Worm (Caenorhabditis elegans) whole organism, L3 larva: ENCODE results near the gene ucr-1.

Experiments
- R02D3.7 ChIP-seq: fragments of 150-350 bp; optimal IDR thresholded peaks from 2 replicates; lab custom pipeline; 2014; ENCODE audit warnings: missing biosample characterization, missing genetic modification characterization
- ZK546.5 ChIP-seq: sonication (generic microtip); optimal IDR thresholded peaks from 2 replicates; lab custom pipeline; 2017; ENCODE audit warnings: missing biosample characterization, missing genetic modification characterization
- aly-2 ChIP-seq: fragments of 150-350 bp; optimal IDR thresholded peaks from 2 replicates; lab custom pipeline; 2014; ENCODE audit warnings: missing biosample characterization, missing genetic modification characterization
- ama-1 ChIP-seq: fragments of 150-350 bp; optimal IDR thresholded peaks from 2 replicates; lab custom pipeline; 2018
- ceh-16 ChIP-seq: sonication (generic microtip); optimal IDR thresholded peaks from 2 replicates; lab custom pipeline; 2017; ENCODE audit warnings: missing biosample characterization, missing genetic modification characterization
- ceh-28 ChIP-seq: fragments of 150-350 bp; optimal IDR thresholded peaks from 2 replicates; lab custom pipeline; 2014; ENCODE audit warnings: missing biosample characterization, missing genetic modification reagents, missing genetic modification characterization
- ceh-82 ChIP-seq: fragments of 150-350 bp; optimal IDR thresholded peaks from 2 replicates; lab custom pipeline; 2014; ENCODE audit warnings: missing biosample characterization, missing genetic modification characterization
- ceh-9 ChIP-seq: sonication (generic microtip); optimal IDR thresholded peaks from 2 replicates; lab custom pipeline; 2018; ENCODE audit warnings: missing biosample characterization, missing genetic modification characterization
- daf-12 ChIP-seq: fragments of 150-350 bp; optimal IDR thresholded peaks from 2 replicates; lab custom pipeline; 2014; ENCODE audit warnings: missing biosample characterization, missing genetic modification reagents, missing genetic modification characterization
- egl-27 ChIP-seq: sonication (generic microtip); optimal IDR thresholded peaks from 4 replicates; lab custom pipeline; 2017; ENCODE audit warnings: missing biosample characterization, missing genetic modification reagents, missing genetic modification characterization
- egl-5 ChIP-seq: fragments of 150-350 bp; optimal IDR thresholded peaks from 2 replicates; lab custom pipeline; 2017; ENCODE audit warnings: missing biosample characterization, missing genetic modification reagents, missing genetic modification characterization, inconsistent platforms
- elt-2 ChIP-seq: sonication (generic microtip); optimal IDR thresholded peaks from 2 replicates; lab custom pipeline; 2016; ENCODE audit warnings: missing genetic modification reagents, mild to moderate bottlenecking, missing genetic modification characterization, missing compliant biosample characterization
- elt-3 ChIP-seq, 3 experiments: fragments of 150-350 bp in 1 of 3; sonication (generic microtip) in 2 of 3; optimal IDR thresholded peaks; 2 replicates in 2 of 3; 4 replicates in 1 of 3; lab custom pipeline; 2014 to 2017; ENCODE audit warnings: missing biosample characterization in 3 of 3, missing genetic modification characterization in 3 of 3
- eor-1 ChIP-seq, 2 experiments: fragments of 150-350 bp; optimal IDR thresholded peaks; 2 replicates each; lab custom pipeline; 2014 to 2018; ENCODE audit warnings: missing biosample characterization in 2 of 2, missing genetic modification characterization in 2 of 2
- fkh-2 ChIP-seq: fragments of 150-350 bp; optimal IDR thresholded peaks from 2 replicates; lab custom pipeline; 2014; ENCODE audit warnings: missing biosample characterization, missing genetic modification reagents, missing genetic modification characterization
- fos-1 ChIP-seq: fragments of 150-350 bp; optimal IDR thresholded peaks from 2 replicates; lab custom pipeline; 2014; ENCODE audit warnings: missing biosample characterization, missing genetic modification characterization
- hmg-11 ChIP-seq: sonication (generic microtip); optimal IDR thresholded peaks from 2 replicates; lab custom pipeline; 2016; ENCODE audit warnings: missing genetic modification characterization, missing compliant biosample characterization
- jun-1 ChIP-seq: fragments of 150-350 bp; optimal IDR thresholded peaks from 2 replicates; lab custom pipeline; 2014; ENCODE audit warnings: missing biosample characterization, missing genetic modification reagents, missing genetic modification characterization
- lin-15B ChIP-seq: fragments of 150-350 bp; optimal IDR thresholded peaks from 2 replicates; lab custom pipeline; 2014; ENCODE audit warnings: missing biosample characterization, missing genetic modification characterization
- lin-39 ChIP-seq: fragments of 150-350 bp; optimal IDR thresholded peaks from 2 replicates; lab custom pipeline; 2018; ENCODE audit warnings: missing biosample characterization, missing genetic modification reagents, missing genetic modification characterization
- lsy-12 ChIP-seq: sonication (generic microtip); optimal IDR thresholded peaks from 2 replicates; lab custom pipeline; 2016; ENCODE audit warnings: mild to moderate bottlenecking, missing genetic modification characterization, missing compliant biosample characterization
- mml-1 ChIP-seq: fragments of 150-350 bp; sonication (generic microtip); optimal IDR thresholded peaks from 3 replicates; lab custom pipeline; 2014; ENCODE audit warnings: missing biosample characterization, missing genetic modification characterization
- nfya-1 ChIP-seq: sonication (generic microtip); optimal IDR thresholded peaks from 2 replicates; lab custom pipeline; 2017; ENCODE audit warnings: missing genetic modification characterization, mild to moderate bottlenecking, missing compliant biosample characterization, antibody characterized with exemption, moderate library complexity; ENCODE audit not compliant: insufficient read depth
- nhr-11 ChIP-seq: fragments of 150-350 bp; optimal IDR thresholded peaks from 2 replicates; lab custom pipeline; 2014; ENCODE audit warnings: missing biosample characterization, missing genetic modification characterization
- nhr-12 ChIP-seq: fragments of 150-350 bp; optimal IDR thresholded peaks from 2 replicates; lab custom pipeline; 2014; ENCODE audit warnings: missing biosample characterization, missing genetic modification characterization
- nhr-23 ChIP-seq: fragments of 150-350 bp; optimal IDR thresholded peaks from 2 replicates; lab custom pipeline; 2014; ENCODE audit warnings: missing biosample characterization, missing genetic modification reagents, missing genetic modification characterization
- nhr-237 ChIP-seq: fragments of 150-350 bp; optimal IDR thresholded peaks from 2 replicates; lab custom pipeline; 2014; ENCODE audit warnings: missing biosample characterization, missing genetic modification characterization
- nhr-25 ChIP-seq: sonication (generic microtip); optimal IDR thresholded peaks from 2 replicates; lab custom pipeline; 2017; ENCODE audit warnings: missing biosample characterization, missing genetic modification characterization
- nhr-28 ChIP-seq: fragments of 150-350 bp; optimal IDR thresholded peaks from 2 replicates; lab custom pipeline; 2014; ENCODE audit warnings: missing biosample characterization, missing genetic modification characterization
- nhr-43 ChIP-seq: sonication (generic microtip); optimal IDR thresholded peaks from 2 replicates; lab custom pipeline; 2016; ENCODE audit warnings: mild to moderate bottlenecking, missing genetic modification characterization, missing compliant biosample characterization; ENCODE audit not compliant: poor library complexity, severe bottlenecking
- nhr-67 ChIP-seq: fragments of 150-350 bp; optimal IDR thresholded peaks from 2 replicates; lab custom pipeline; 2014; ENCODE audit warnings: missing biosample characterization, missing genetic modification characterization
- nhr-76 ChIP-seq: fragments of 150-350 bp; sonication (generic microtip); optimal IDR thresholded peaks from 5 replicates; lab custom pipeline; 2014; ENCODE audit warnings: missing biosample characterization, missing genetic modification characterization
- pha-4 ChIP-seq: fragments of 150-350 bp; optimal IDR thresholded peaks from 2 replicates; lab custom pipeline; 2014; ENCODE audit warnings: missing biosample characterization, missing genetic modification reagents, missing genetic modification characterization
- pqm-1 ChIP-seq: fragments of 150-350 bp; optimal IDR thresholded peaks from 2 replicates; lab custom pipeline; 2017; ENCODE audit warnings: missing biosample characterization, missing genetic modification characterization, inconsistent platforms
- sea-2 ChIP-seq: fragments of 150-350 bp; sonication (generic microtip); optimal IDR thresholded peaks from 4 replicates; lab custom pipeline; 2014; ENCODE audit warnings: missing biosample characterization, missing genetic modification reagents, missing genetic modification characterization
- skn-1 ChIP-seq: fragments of 150-350 bp; optimal IDR thresholded peaks from 2 replicates; lab custom pipeline; 2014; ENCODE audit warnings: missing biosample characterization, missing genetic modification characterization
- snpc-4 ChIP-seq: fragments of 150-350 bp; optimal IDR thresholded peaks from 2 replicates; lab custom pipeline; 2014; ENCODE audit warnings: missing biosample characterization, missing genetic modification characterization
- tbx-2 ChIP-seq: sonication (generic microtip); optimal IDR thresholded peaks from 2 replicates; lab custom pipeline; 2016; ENCODE audit warnings: mild to moderate bottlenecking, missing genetic modification characterization, missing compliant biosample characterization
- unc-39 ChIP-seq: sonication (generic microtip); optimal IDR thresholded peaks from 4 replicates; lab custom pipeline; 2017; ENCODE audit warnings: missing biosample characterization, missing genetic modification characterization
- unc-62 ChIP-seq: fragments of 150-350 bp; sonication (generic microtip); optimal IDR thresholded peaks from 4 replicates; lab custom pipeline; 2014; ENCODE audit warnings: missing biosample characterization, missing genetic modification reagents, missing genetic modification characterization
- ztf-11 ChIP-seq: fragments of 150-350 bp; optimal IDR thresholded peaks from 2 replicates; lab custom pipeline; 2014; ENCODE audit warnings: missing biosample characterization, missing genetic modification characterization
- ztf-4 ChIP-seq: fragments of 150-350 bp; optimal IDR thresholded peaks from 2 replicates; lab custom pipeline; 2014; ENCODE audit warnings: missing biosample characterization, missing genetic modification characterization

Gene ucr-1

DNA sequence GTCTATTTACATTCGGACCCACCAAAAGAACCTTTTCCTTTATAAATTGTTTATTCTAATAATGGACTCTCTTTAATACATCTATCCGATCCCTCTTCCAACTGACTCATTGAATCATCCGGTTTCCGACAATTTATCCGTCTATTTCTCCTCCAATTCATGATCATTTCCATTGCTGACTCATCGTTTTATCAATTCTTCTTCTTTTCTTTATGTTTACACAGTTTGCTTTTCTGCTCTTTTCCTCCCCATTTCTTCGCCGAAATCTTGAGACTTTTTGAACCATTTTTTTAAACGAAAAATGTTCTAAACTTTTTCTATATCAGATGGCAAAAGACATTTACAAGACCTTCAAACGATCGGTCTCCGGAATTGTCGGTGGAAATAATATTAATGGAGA lies 3.5 kb downstream of the ucr-1 start, which contains the start of gene ced-6:
Gene ced-6 (plus strand): TSS at position 327 of the 400 bp plus-strand sequence.
- TF ChIP-seq ceh-82 (tag; lab: Kevin White, UChicago) (no peak), pha-4 (peak; percentile 41), snpc-4 (tag; lab: Kevin White, UChicago) (no peak)
- TF ChIP-seq, all 47 proteins: peak for 1

ce11 chrIII:5599958-5600357 lies 8.0 kb downstream of the ucr-1 start, which contains the start of gene wdr-37:
TSS of gene wdr-37 (minus strand) at chrIII:5600058.
- no peak for TF ChIP-seq lin-39 (tag; lab: Kevin White, UChicago)
- TF ChIP-seq nfya-1 (tag; lab: Kevin White, UChicago), result no peak
- TF ChIP-seq nhr-12 (tag; lab: Kevin White, UChicago), result no peak
- no peak for TF ChIP-seq eor-1 (tag; optimal IDR thresholded peaks at IDR 0.05; lab: Kevin White, UChicago)
- no peak for TF ChIP-seq nhr-237
- TF ChIP-seq elt-3 (tag; optimal IDR thresholded peaks at IDR 0.05; lab: Kevin White, UChicago), result no peak
- no peak for TF ChIP-seq jun-1 (tag; lab: Kevin White, UChicago)

- no peak for TF ChIP-seq daf-12 (tag; lab: Kevin White, UChicago)
- TF ChIP-seq nhr-76 (tag; lab: Kevin White, UChicago), result no peak
- no peak for TF ChIP-seq ceh-16 (tag; lab: Kevin White, UChicago)
- TF ChIP-seq tbx-2 (tag; lab: Kevin White, UChicago), result peak; percentile 56
- no peak for TF ChIP-seq ztf-11 (tag; lab: Kevin White, UChicago)
- TF ChIP-seq skn-1 (tag; lab: Kevin White, UChicago), result peak; percentile 51
- peak; percentile 57 for TF ChIP-seq lin-15B (tag; lab: Kevin White, UChicago)
- peak; percentile 33 for TF ChIP-seq R02D3.7 (tag; lab: Kevin White, UChicago)
- TF ChIP-seq nhr-25 (tag; lab: Kevin White, UChicago), result peak; percentile 66
- peak; percentile 76 for TF ChIP-seq ama-1 (lab: Kevin White, UChicago)
- TF ChIP-seq lsy-12 (tag; lab: Kevin White, UChicago), result peak; percentile 77
- peak; percentile 49 for TF ChIP-seq egl-27 (tag; lab: Kevin White, UChicago)
- peak; percentile 8 for TF ChIP-seq egl-5 (tag; lab: Kevin White, UChicago)
- peak; percentile 78 for TF ChIP-seq pha-4
- peak; percentile 50 for TF ChIP-seq nfya-1 (tag; lab: Kevin White, UChicago)
- peak; percentile 76 for TF ChIP-seq lin-39 (tag; lab: Kevin White, UChicago)
- TF ChIP-seq nhr-23 (tag; lab: Kevin White, UChicago), result peak; percentile 62
- TF ChIP-seq eor-1 (tag; optimal IDR thresholded peaks at IDR 0.05; lab: Kevin White, UChicago), result no peak
- TF ChIP-seq nhr-67, result no peak
- TF ChIP-seq nhr-11 (tag; lab: Kevin White, UChicago), result no peak
- peak in 1 of 3 experiments; percentile 10 for TF ChIP-seq elt-3 (tag; optimal IDR thresholded peaks at IDR 0.05; lab: Kevin White, UChicago)
- peak; percentile 57 for TF ChIP-seq elt-2
- peak; percentile 16 for TF ChIP-seq jun-1 (tag; lab: Kevin White, UChicago)
- TF ChIP-seq ceh-82 (tag; lab: Kevin White, UChicago), result no peak
- no peak for TF ChIP-seq unc-62 (GFP tag; lab: Kevin White, UChicago)
- peak; percentile 57 for TF ChIP-seq hmg-11 (tag; lab: Kevin White, UChicago)
- TF ChIP-seq pqm-1 (tag; lab: Kevin White, UChicago), result peak; percentile 0
- peak; percentile 86 for TF ChIP-seq nhr-43
Observed at ce11 chrIII:5601999-5602398, 10.1 kb downstream of the ucr-1 start.

- peak; percentile 76 for TF ChIP-seq egl-5 (tag; lab: Kevin White, UChicago)
- TF ChIP-seq nhr-237, result no peak
- TF ChIP-seq nhr-76 (tag; lab: Kevin White, UChicago), result no peak
- TF ChIP-seq egl-27 (tag; lab: Kevin White, UChicago), result no peak
- TF ChIP-seq elt-2, result peak; percentile 39
- peak; percentile 94 for TF ChIP-seq lin-15B (tag; lab: Kevin White, UChicago)
- peak; percentile 84 for TF ChIP-seq ceh-28
- TF ChIP-seq nfya-1 (tag; lab: Kevin White, UChicago), result peak; percentile 80
- TF ChIP-seq ceh-9 (tag; lab: Kevin White, UChicago), result no peak
- TF ChIP-seq fos-1 (tag; lab: Kevin White, UChicago), result no peak
- TF ChIP-seq R02D3.7 (tag; lab: Kevin White, UChicago), result peak; percentile 69
- peak; percentile 54 for TF ChIP-seq jun-1 (tag; lab: Kevin White, UChicago)
- TF ChIP-seq snpc-4 (tag; lab: Kevin White, UChicago), result peak; percentile 76
- TF ChIP-seq nhr-25 (tag; lab: Kevin White, UChicago), result peak; percentile 74
- TF ChIP-seq lin-39 (tag; lab: Kevin White, UChicago), result peak; percentile 75
- TF ChIP-seq ztf-11 (tag; lab: Kevin White, UChicago), result no peak
- no peak for TF ChIP-seq aly-2 (tag; lab: Kevin White, UChicago)
- no peak for TF ChIP-seq ZK546.5 (tag; lab: Kevin White, UChicago)
- TF ChIP-seq elt-3 (tag; optimal IDR thresholded peaks at IDR 0.05; lab: Kevin White, UChicago), result peak in 1 of 3 experiments; percentile 25
- TF ChIP-seq eor-1 (tag; optimal IDR thresholded peaks at IDR 0.05; lab: Kevin White, UChicago), result no peak
- no peak for TF ChIP-seq ztf-4 (tag; lab: Kevin White, UChicago)
- no peak for TF ChIP-seq fkh-2 (tag; lab: Kevin White, UChicago)
- no peak for TF ChIP-seq lsy-12 (tag; lab: Kevin White, UChicago)
- TF ChIP-seq nhr-43, result peak; percentile 60
- TF ChIP-seq sea-2, result no peak
- TF ChIP-seq nhr-28 (tag; lab: Kevin White, UChicago), result no peak
- no peak for TF ChIP-seq mml-1 (tag; lab: Kevin White, UChicago)
- TF ChIP-seq unc-39 (tag; lab: Kevin White, UChicago), result no peak
- TF ChIP-seq skn-1 (tag; lab: Kevin White, UChicago), result peak; percentile 8
- no peak for TF ChIP-seq ceh-16 (tag; lab: Kevin White, UChicago)
Observed at ce11 chrIII:5603439-5603986, 11.6 kb downstream of the ucr-1 start, which contains the start of gene madf-11. TSS of gene madf-11 (minus strand) at chrIII:5603489.
